Worm (Caenorhabditis elegans): ENCODE measurements around the gene F18A11.2.

DNA sequence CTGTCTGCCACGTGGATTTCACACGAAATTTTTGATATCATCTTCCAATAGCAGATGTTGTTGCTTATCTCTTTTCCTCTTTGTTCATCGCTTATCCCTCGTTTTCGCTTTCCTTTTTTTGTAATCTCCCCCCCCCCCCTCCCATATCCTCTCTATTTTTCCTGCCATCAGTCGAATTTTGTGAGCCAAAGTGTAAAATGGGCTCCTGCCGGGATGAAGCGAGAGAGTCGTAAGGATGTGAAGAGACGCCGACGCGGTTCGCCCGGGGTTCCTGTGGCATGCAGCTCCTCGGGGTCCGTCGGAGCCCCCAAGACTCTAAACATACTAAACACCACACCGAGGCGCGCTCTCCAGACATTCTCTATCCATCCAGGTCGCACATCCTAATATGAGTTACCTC is 25.1 kb downstream of the F18A11.2 start, which contains the start of gene zyx-1:
- TF ChIP-seq unc-130 (GFP tag; optimal IDR thresholded peaks at IDR 0.05) (no peak), set-16 (GFP tag; IDR thresholded peaks at IDR 0.05) (peak; percentile 70), ama-1 (optimal IDR thresholded peaks at IDR 0.05) (no peak), dmd-9 (GFP tag; IDR thresholded peaks at IDR 0.05) (no peak), F10B5.3 (tag; optimal IDR thresholded peaks at IDR 0.05) (no peak), D1046.2 (GFP tag; IDR thresholded peaks at IDR 0.05) (no peak), lin-39 (tag; optimal IDR thresholded peaks at IDR 0.05) (no peak), sdz-12 (GFP tag; optimal IDR thresholded peaks at IDR 0.05) (no peak), F37D6.2 (tag; optimal IDR thresholded peaks at IDR 0.05) (no peak), lir-3 (tag; optimal IDR thresholded peaks at IDR 0.05) (no peak)

Data from whole organism, L4 larva.